Fruit fly (Drosophila melanogaster) whole organism, adult: Measurements from ENCODE around the gene CG11555.

Experiments used
- CG11617 ChIP-seq: fragments of 200-800 bp; sonication (Bioruptor generic); optimal IDR thresholded peaks from 2 replicates; lab custom pipeline; 2017; ENCODE audit warnings: mild to moderate bottlenecking, missing biosample characterization, missing genetic modification reagents, missing genetic modification characterization
- CG12768 ChIP-seq: fragments of 200-800 bp; sonication (Bioruptor generic); optimal IDR thresholded peaks from 2 replicates; lab custom pipeline; 2017; ENCODE audit warnings: missing biosample characterization, missing genetic modification characterization, mild to moderate bottlenecking, moderate library complexity, missing genetic modification reagents
- CG14711 ChIP-seq: fragments of 200-800 bp; sonication (Bioruptor generic); optimal IDR thresholded peaks from 2 replicates; lab custom pipeline; 2018; ENCODE audit warnings: missing biosample characterization, mild to moderate bottlenecking, missing genetic modification characterization, moderate library complexity
- CG1620 ChIP-seq: fragments of 200-800 bp; sonication (Bioruptor generic); optimal IDR thresholded peaks from 2 replicates; lab custom pipeline; 2016; ENCODE audit warnings: missing biosample characterization, missing genetic modification characterization
- CG33017 ChIP-seq: fragments of 200-800 bp; sonication (Bioruptor generic); optimal IDR thresholded peaks from 2 replicates; lab custom pipeline; 2018; ENCODE audit warnings: missing biosample characterization, mild to moderate bottlenecking, missing genetic modification characterization, moderate library complexity
- CG5204 ChIP-seq: fragments of 200-800 bp; sonication (Bioruptor generic); optimal IDR thresholded peaks from 2 replicates; lab custom pipeline; 2016; ENCODE audit warnings: missing biosample characterization, missing genetic modification characterization
- CG7045 ChIP-seq: fragments of 200-800 bp; sonication (Bioruptor generic); optimal IDR thresholded peaks from 2 replicates; lab custom pipeline; 2017; ENCODE audit warnings: missing biosample characterization, mild to moderate bottlenecking, missing genetic modification characterization
- CG7101 ChIP-seq: fragments of 200-800 bp; sonication (Bioruptor generic); optimal IDR thresholded peaks from 2 replicates; lab custom pipeline; 2018; ENCODE audit warnings: missing biosample characterization, mild to moderate bottlenecking, missing genetic modification characterization, moderate library complexity
- Clk ChIP-seq: fragments of 200-800 bp; sonication (Bioruptor generic); optimal IDR thresholded peaks from 2 replicates; lab custom pipeline; 2017; ENCODE audit warnings: missing biosample characterization, missing genetic modification characterization
- Crg-1 ChIP-seq: fragments of 200-800 bp; sonication (Bioruptor generic); optimal IDR thresholded peaks from 2 replicates; lab custom pipeline; 2016; ENCODE audit warnings: missing biosample characterization, missing genetic modification characterization
- Hr96 ChIP-seq: fragments of 200-800 bp; sonication (Bioruptor generic); optimal IDR thresholded peaks from 2 replicates; lab custom pipeline; 2016; ENCODE audit warnings: missing biosample characterization, missing genetic modification characterization
- Mnt ChIP-seq: fragments of 200-800 bp; sonication (Bioruptor generic); optimal IDR thresholded peaks from 2 replicates; lab custom pipeline; 2016; ENCODE audit warnings: missing biosample characterization, mild to moderate bottlenecking, missing genetic modification characterization
- bab1 ChIP-seq: fragments of 200-800 bp; sonication (Bioruptor generic); optimal IDR thresholded peaks from 3 replicates; lab custom pipeline; 2019; ENCODE audit warnings: missing biosample characterization, mild to moderate bottlenecking, missing genetic modification characterization, moderate library complexity
- cic ChIP-seq: fragments of 200-800 bp; sonication (Bioruptor generic); optimal IDR thresholded peaks from 2 replicates; lab custom pipeline; 2017; ENCODE audit warnings: missing biosample characterization, mild to moderate bottlenecking, missing genetic modification characterization, moderate library complexity
- cnc ChIP-seq, 2 experiments: fragments of >200 bp; optimal IDR thresholded peaks; 2 replicates each; lab custom pipeline; 2017
- kay ChIP-seq: fragments of 200-800 bp; sonication (Bioruptor generic); peaks from one replicate; lab custom pipeline; 2016; ENCODE audit warnings: missing biosample characterization, missing genetic modification characterization, borderline replicate concordance
- ovo ChIP-seq: fragments of 200-800 bp; sonication (Bioruptor generic); optimal IDR thresholded peaks from 2 replicates; lab custom pipeline; 2016; ENCODE audit warnings: missing biosample characterization, missing genetic modification characterization
- pad ChIP-seq: fragments of 200-800 bp; sonication (Bioruptor generic); optimal IDR thresholded peaks from 3 replicates; lab custom pipeline; 2017; ENCODE audit warnings: missing biosample characterization, missing genetic modification characterization, mild to moderate bottlenecking, moderate library complexity, missing genetic modification reagents
- tj ChIP-seq: fragments of 200-800 bp; sonication (Bioruptor generic); optimal IDR thresholded peaks from 3 replicates; lab custom pipeline; 2017; ENCODE audit warnings: missing biosample characterization, mild to moderate bottlenecking, missing genetic modification characterization, moderate library complexity
- toe ChIP-seq: fragments of 200-800 bp; sonication (Bioruptor generic); optimal IDR thresholded peaks from 2 replicates; lab custom pipeline; 2016; ENCODE audit warnings: missing biosample characterization, missing genetic modification characterization

Gene CG11555

dm6 chr2L:285596-286023 lies 12.0 kb downstream of the CG11555 start:
- TF ChIP-seq CG12768 (peak; percentile 51), CG7101 (peak; percentile 57), Clk (no peak), CG11617 (GFP tag; lab: Kevin White, UChicago) (no peak), bab1 (GFP tag; lab: Kevin White, UChicago) (peak; percentile 39), CG33017 (peak; percentile 62), cnc (optimal IDR thresholded peaks at IDR 0.05; lab: Kevin White, UChicago) (no peak), pad (GFP tag; lab: Kevin White, UChicago) (peak; percentile 49), CG5204 (no peak), CG14711 (tag; lab: Kevin White, UChicago) (peak; percentile 90), CG7045 (GFP tag; lab: Kevin White, UChicago) (peak; percentile 23)

dm6 chr2L:286421-286820 lies 12.8 kb downstream of the CG11555 start:
- TF ChIP-seq pad (GFP tag; lab: Kevin White, UChicago), result peak; percentile 64
- TF ChIP-seq Hr96, result no peak
- peak; percentile 83 for TF ChIP-seq Mnt (GFP tag; lab: Kevin White, UChicago)
- peak; percentile 88 for TF ChIP-seq CG33017
- no peak for TF ChIP-seq cnc (optimal IDR thresholded peaks at IDR 0.05; lab: Kevin White, UChicago)
- TF ChIP-seq CG1620 (GFP tag; lab: Kevin White, UChicago), result peak; percentile 52
- TF ChIP-seq kay (GFP tag; lab: Kevin White, UChicago), result no peak
- TF ChIP-seq CG7101, result peak; percentile 85
- peak; percentile 76 for TF ChIP-seq CG11617 (GFP tag; lab: Kevin White, UChicago)
- peak; percentile 40 for TF ChIP-seq ovo
- peak; percentile 47 for TF ChIP-seq tj (GFP tag; lab: Kevin White, UChicago)
- peak; percentile 98 for TF ChIP-seq cic (GFP tag; lab: Kevin White, UChicago)
- peak; percentile 60 for TF ChIP-seq CG14711 (tag; lab: Kevin White, UChicago)
- peak; percentile 76 for TF ChIP-seq CG7045 (GFP tag; lab: Kevin White, UChicago)
- TF ChIP-seq bab1 (GFP tag; lab: Kevin White, UChicago), result no peak
- no peak for TF ChIP-seq toe
- TF ChIP-seq CG12768, result peak; percentile 90
- TF ChIP-seq Crg-1, result peak; percentile 51
- TF ChIP-seq Clk, result peak; percentile 65
- no peak for TF ChIP-seq CG5204

- TF ChIP-seq Clk (no peak), Hr96 (no peak), Mnt (GFP tag; lab: Kevin White, UChicago) (no peak), kay (GFP tag; lab: Kevin White, UChicago) (no peak), toe (no peak), CG7101 (no peak), CG5204 (no peak), pad (GFP tag; lab: Kevin White, UChicago) (no peak), CG7045 (GFP tag; lab: Kevin White, UChicago) (no peak)
Observed at dm6 chr2L:289044-289443, 15.4 kb downstream of the CG11555 start, which contains the start of gene Amnionless. Gene Amnionless, minus strand, starts transcription at chr2L:289144.

- no peak for TF ChIP-seq ovo
- no peak for TF ChIP-seq cic (GFP tag; lab: Kevin White, UChicago)
- TF ChIP-seq Clk, result no peak
- no peak for TF ChIP-seq Mnt (GFP tag; lab: Kevin White, UChicago)
- TF ChIP-seq bab1 (GFP tag; lab: Kevin White, UChicago), result no peak
- TF ChIP-seq CG7045 (GFP tag; lab: Kevin White, UChicago), result no peak
- no peak for TF ChIP-seq pad (GFP tag; lab: Kevin White, UChicago)
- TF ChIP-seq CG14711 (tag; lab: Kevin White, UChicago), result no peak
- TF ChIP-seq cnc (optimal IDR thresholded peaks at IDR 0.05; lab: Kevin White, UChicago), result no peak
Observed at dm6 chr2L:290373-290772, 16.7 kb downstream of the CG11555 start.

dm6 chr2L:290949-291348 lies 17.3 kb downstream of the CG11555 start:
- TF ChIP-seq CG12768 (no peak), kay (GFP tag; lab: Kevin White, UChicago) (no peak), ovo (no peak), CG5204 (no peak), Mnt (GFP tag; lab: Kevin White, UChicago) (no peak), cnc (optimal IDR thresholded peaks at IDR 0.05; lab: Kevin White, UChicago) (no peak), CG1620 (GFP tag; lab: Kevin White, UChicago) (no peak), tj (GFP tag; lab: Kevin White, UChicago) (no peak)

- no peak for TF ChIP-seq CG1620 (GFP tag; lab: Kevin White, UChicago)
- TF ChIP-seq ovo, result no peak
- TF ChIP-seq pad (GFP tag; lab: Kevin White, UChicago), result no peak
Observed at dm6 chr2L:291657-292056, 18.0 kb downstream of the CG11555 start, which contains the start of gene CG3625. Gene CG3625, minus strand, starts transcription at chr2L:291795.

- TF ChIP-seq CG14711 (tag; lab: Kevin White, UChicago), result no peak
- TF ChIP-seq CG11617 (GFP tag; lab: Kevin White, UChicago), result no peak
- no peak for TF ChIP-seq Mnt (GFP tag; lab: Kevin White, UChicago)
- no peak for TF ChIP-seq Clk
- no peak for TF ChIP-seq toe
- no peak for TF ChIP-seq cnc (optimal IDR thresholded peaks at IDR 0.05; lab: Kevin White, UChicago)
- TF ChIP-seq bab1 (GFP tag; lab: Kevin White, UChicago), result no peak
- TF ChIP-seq tj (GFP tag; lab: Kevin White, UChicago), result no peak
- no peak for TF ChIP-seq kay (GFP tag; lab: Kevin White, UChicago)
- no peak for TF ChIP-seq cic (GFP tag; lab: Kevin White, UChicago)
- no peak for TF ChIP-seq Hr96
Observed at dm6 chr2L:292301-292700, 18.7 kb downstream of the CG11555 start, which contains the start of gene CG11562. Gene CG11562, plus strand, starts transcription at chr2L:292419.
